Worm (Caenorhabditis elegans) whole organism, young adult: ENCODE results near the gene clec-196.

Experiments
- B0019.2 ChIP-seq: fragments of 200-800 bp; sonication (Bioruptor generic); conservative IDR thresholded peaks from 2 replicates; pipeline ENCODE4 v1.3.6; 2022; ENCODE audit warnings: missing genetic modification reagents, missing genetic modification characterization, missing compliant biosample characterization
- B0035.1 ChIP-seq: sonication (generic microtip); optimal IDR thresholded peaks from 2 replicates; lab custom pipeline; 2016; ENCODE audit warnings: missing genetic modification characterization, mild to moderate bottlenecking, missing compliant biosample characterization, missing genotype, missing genetic modification reagents
- F22D6.2 ChIP-seq: sonication (generic microtip); optimal IDR thresholded peaks from 2 replicates; lab custom pipeline; 2016; ENCODE audit warnings: mild to moderate bottlenecking, missing genetic modification characterization, missing compliant biosample characterization
- F39B2.1 ChIP-seq: fragments of 200-800 bp; sonication (Bioruptor generic); IDR thresholded peaks from 2 replicates; pipeline ENCODE4 v1.3.6; 2022; ENCODE audit warnings: missing genetic modification reagents, missing genetic modification characterization, missing compliant biosample characterization
- F49E8.2 ChIP-seq: sonication (generic microtip); optimal IDR thresholded peaks from 3 replicates; lab custom pipeline; 2017; ENCODE audit warnings: missing genetic modification characterization, mild to moderate bottlenecking, missing compliant biosample characterization, antibody characterized with exemption, moderate library complexity; ENCODE audit not compliant: insufficient read depth
- F55B11.4 ChIP-seq: sonication (generic microtip); optimal IDR thresholded peaks from 2 replicates; lab custom pipeline; 2016; ENCODE audit warnings: missing compliant biosample characterization, missing genetic modification characterization, borderline replicate concordance; ENCODE audit not compliant: insufficient read depth
- F57A8.1 ChIP-seq: fragments of 200-800 bp; sonication (Bioruptor generic); optimal IDR thresholded peaks from 2 replicates; lab custom pipeline; 2018; ENCODE audit warnings: mild to moderate bottlenecking, missing genetic modification characterization, moderate library complexity, missing compliant biosample characterization
- F57C9.4 ChIP-seq: sonication (generic microtip); optimal IDR thresholded peaks from 2 replicates; lab custom pipeline; 2017; ENCODE audit warnings: mild to moderate bottlenecking, missing genetic modification characterization, missing compliant biosample characterization
- Y53G8AR.9 ChIP-seq: fragments of 200-800 bp; sonication (Bioruptor generic); conservative IDR thresholded peaks from 2 replicates; pipeline ENCODE4 v1.3.6; 2022; ENCODE audit warnings: missing genetic modification reagents, missing genetic modification characterization, missing compliant biosample characterization
- Y56A3A.18 ChIP-seq: fragments of 200-800 bp; sonication (Bioruptor generic); IDR thresholded peaks from 2 replicates; pipeline ENCODE4 v1.3.6; 2022; ENCODE audit warnings: missing genetic modification reagents, missing genetic modification characterization, missing compliant biosample characterization
- Y67H2A.10 ChIP-seq: fragments of 200-800 bp; sonication (Bioruptor generic); conservative IDR thresholded peaks from 2 replicates; pipeline ENCODE4 v1.3.6; 2022; ENCODE audit warnings: missing genetic modification reagents, missing genetic modification characterization, missing compliant biosample characterization
- ZK185.1 ChIP-seq: sonication (generic microtip); optimal IDR thresholded peaks from 2 replicates; lab custom pipeline; 2016; ENCODE audit warnings: mild to moderate bottlenecking, missing genetic modification characterization, missing compliant biosample characterization; ENCODE audit not compliant: poor library complexity, severe bottlenecking
- ama-1 ChIP-seq, 3 experiments: fragments of 150-350 bp in 1 of 3; sonication (generic microtip) in 2 of 3; optimal IDR thresholded peaks; 2 replicates each; lab custom pipeline; 2014 to 2018; ENCODE audit warnings: missing biosample characterization in 2 of 3, missing genetic modification characterization in 2 of 3, missing genetic modification reagents in 2 of 3
- attf-6 ChIP-seq: fragments of 200-800 bp; sonication (Bioruptor generic); IDR thresholded peaks from 2 replicates; pipeline ENCODE4 v1.3.6; 2022; ENCODE audit warnings: missing genetic modification reagents, missing genetic modification characterization, missing compliant biosample characterization
- cebp-1 ChIP-seq, 2 experiments: fragments of 200-800 bp in 1 of 2; sonication (Bioruptor generic) in 1 of 2; sonication (generic microtip) in 1 of 2; IDR thresholded peaks in 1 of 2; optimal IDR thresholded peaks in 1 of 2; 2 replicates each; pipeline versions ENCODE4 v1.3.6 to Lab custom; 2017 to 2022; ENCODE audit warnings: missing compliant biosample characterization in 2 of 2, missing genetic modification characterization in 2 of 2, mild to moderate bottlenecking in 1 of 2, missing genetic modification reagents in 1 of 2, moderate library complexity in 1 of 2
- ceh-27 ChIP-seq: fragments of 200-800 bp; sonication (Bioruptor generic); optimal IDR thresholded peaks from 2 replicates; lab custom pipeline; 2018; ENCODE audit warnings: mild to moderate bottlenecking, missing genetic modification characterization, moderate library complexity, missing compliant biosample characterization
- ceh-40 ChIP-seq: fragments of 200-800 bp; sonication (Bioruptor generic); IDR thresholded peaks from 2 replicates; pipeline ENCODE4 v1.3.6; 2022; ENCODE audit warnings: missing genetic modification characterization, missing compliant biosample characterization
- die-1 ChIP-seq: sonication (generic microtip); optimal IDR thresholded peaks from 2 replicates; lab custom pipeline; 2016; ENCODE audit warnings: missing genotype, mild to moderate bottlenecking, missing genetic modification characterization, missing compliant biosample characterization
- gei-17 ChIP-seq: fragments of 200-800 bp; sonication (Bioruptor generic); optimal IDR thresholded peaks from 2 replicates; lab custom pipeline; 2018; ENCODE audit warnings: mild to moderate bottlenecking, missing genetic modification characterization, missing compliant biosample characterization
- hmg-1.2 ChIP-seq: fragments of 200-800 bp; sonication (Bioruptor generic); IDR thresholded peaks from 2 replicates; pipeline ENCODE4 v1.3.6; 2022; ENCODE audit warnings: missing genetic modification reagents, missing genetic modification characterization, missing compliant biosample characterization
- hrde-1 ChIP-seq: sonication (generic microtip); optimal IDR thresholded peaks from 2 replicates; lab custom pipeline; 2016; ENCODE audit warnings: missing genetic modification characterization, mild to moderate bottlenecking, missing compliant biosample characterization, moderate library complexity, missing genotype, missing genetic modification reagents, borderline replicate concordance
- lin-26 ChIP-seq: fragments of 200-800 bp; sonication (Bioruptor generic); IDR thresholded peaks from 2 replicates; pipeline ENCODE4 v1.3.6; 2022; ENCODE audit warnings: missing genetic modification reagents, missing genetic modification characterization, missing compliant biosample characterization
- lin-35 ChIP-seq, 3 experiments: fragments of 150-350 bp in 2 of 3; sonication (generic microtip) in 1 of 3; optimal IDR thresholded peaks; 2 replicates each; lab custom pipeline; 2014 to 2018; ENCODE audit warnings: missing biosample characterization in 3 of 3, missing genetic modification characterization in 3 of 3, missing genetic modification reagents in 3 of 3
- lin-40 ChIP-seq: sonication (generic microtip); optimal IDR thresholded peaks from 2 replicates; lab custom pipeline; 2016; ENCODE audit warnings: missing genetic modification characterization, mild to moderate bottlenecking, missing compliant biosample characterization, missing genotype, missing genetic modification reagents
- lin-54 ChIP-seq: fragments of 200-800 bp; sonication (Bioruptor generic); optimal IDR thresholded peaks from 2 replicates; lab custom pipeline; 2018; ENCODE audit warnings: mild to moderate bottlenecking, missing genetic modification characterization, missing compliant biosample characterization
- madf-3 ChIP-seq: fragments of 200-800 bp; sonication (Bioruptor generic); IDR thresholded peaks from 2 replicates; pipeline ENCODE4 v1.3.6; 2022; ENCODE audit warnings: missing genetic modification reagents, missing genetic modification characterization, missing compliant biosample characterization
- mcd-1 ChIP-seq: fragments of 200-800 bp; sonication (Bioruptor generic); IDR thresholded peaks from 2 replicates; pipeline ENCODE4 v1.3.6; 2022; ENCODE audit warnings: missing genetic modification reagents, missing genetic modification characterization, missing compliant biosample characterization
- nfyb-1 ChIP-seq: fragments of 200-800 bp; sonication (Bioruptor generic); IDR thresholded peaks from 2 replicates; pipeline ENCODE4 v1.3.6; 2022; ENCODE audit warnings: missing genetic modification reagents, missing genetic modification characterization, missing compliant biosample characterization
- nhr-120 ChIP-seq: fragments of 200-800 bp; sonication (Bioruptor generic); IDR thresholded peaks from 2 replicates; pipeline ENCODE4 v1.3.6; 2022; ENCODE audit warnings: missing genetic modification characterization, missing compliant biosample characterization
- nhr-179 ChIP-seq: sonication (generic microtip); optimal IDR thresholded peaks from 2 replicates; lab custom pipeline; 2016; ENCODE audit warnings: mild to moderate bottlenecking, missing genetic modification characterization, missing compliant biosample characterization
- nhr-80 ChIP-seq: sonication (generic microtip); optimal IDR thresholded peaks from 2 replicates; lab custom pipeline; 2016; ENCODE audit warnings: missing genetic modification characterization, missing compliant biosample characterization
- pha-4 ChIP-seq: fragments of 150-350 bp; sonication (generic microtip); optimal IDR thresholded peaks from 2 replicates; lab custom pipeline; 2014; ENCODE audit warnings: missing biosample characterization, missing genetic modification reagents, missing genetic modification characterization
- rcor-1 ChIP-seq: fragments of 200-800 bp; sonication (Bioruptor generic); IDR thresholded peaks from 2 replicates; pipeline ENCODE4 v1.3.6; 2022; ENCODE audit warnings: missing genetic modification reagents, missing genetic modification characterization, missing compliant biosample characterization
- sdz-38 ChIP-seq: sonication (generic microtip); optimal IDR thresholded peaks from 2 replicates; lab custom pipeline; 2016; ENCODE audit warnings: missing genotype, missing genetic modification characterization, missing compliant biosample characterization
- snpc-4 ChIP-seq, 5 experiments: fragments of 150-350 bp in 1 of 5; sonication (generic microtip) in 4 of 5; optimal IDR thresholded peaks; 2 replicates each; lab custom pipeline; 2014 to 2018; ENCODE audit warnings: missing genetic modification characterization in 5 of 5, missing biosample characterization in 3 of 5, antibody characterized with exemption in 2 of 5, mild to moderate bottlenecking in 2 of 5, missing compliant biosample characterization in 2 of 5, missing genotype in 2 of 5, moderate library complexity in 2 of 5, missing genetic modification reagents in 1 of 5
- tbp1 ChIP-seq: fragments of 200-800 bp; sonication (Bioruptor generic); optimal IDR thresholded peaks from 2 replicates; lab custom pipeline; 2018; ENCODE audit warnings: mild to moderate bottlenecking, missing genetic modification characterization, missing compliant biosample characterization
- tlf-1 ChIP-seq: fragments of 200-800 bp; sonication (Bioruptor generic); optimal IDR thresholded peaks from 2 replicates; lab custom pipeline; 2018; ENCODE audit warnings: mild to moderate bottlenecking, missing genetic modification characterization, missing compliant biosample characterization
- unc-130 ChIP-seq: sonication (generic microtip); optimal IDR thresholded peaks from 2 replicates; lab custom pipeline; 2016; ENCODE audit warnings: missing genetic modification reagents, missing genetic modification characterization, missing compliant biosample characterization
- zfh-2 ChIP-seq: fragments of 200-800 bp; sonication (Bioruptor generic); conservative IDR thresholded peaks from 2 replicates; pipeline ENCODE4 v1.3.6; 2022; ENCODE audit warnings: missing genetic modification reagents, missing genetic modification characterization, missing compliant biosample characterization
- zim-3 ChIP-seq: sonication (generic microtip); optimal IDR thresholded peaks from 2 replicates; lab custom pipeline; 2017; ENCODE audit warnings: mild to moderate bottlenecking, missing genetic modification characterization, moderate library complexity, missing compliant biosample characterization
- ztf-22 ChIP-seq: fragments of 200-800 bp; sonication (Bioruptor generic); optimal IDR thresholded peaks from 2 replicates; lab custom pipeline; 2018; ENCODE audit warnings: mild to moderate bottlenecking, missing genetic modification characterization, moderate library complexity, missing compliant biosample characterization
- ztf-26 ChIP-seq: sonication (generic microtip); optimal IDR thresholded peaks from 2 replicates; lab custom pipeline; 2017; ENCODE audit warnings: missing genetic modification characterization, missing compliant biosample characterization

clec-196 gene

ce11 chrIV:17267304-17267891 lies 9.4 kb upstream of the clec-196 start:
- TF ChIP-seq lin-54 (GFP tag; lab: Kevin White, UChicago) (no peak), zfh-2 (no peak), ceh-27 (GFP tag; lab: Kevin White, UChicago) (no peak), pha-4 (no peak), zim-3 (tag; lab: Kevin White, UChicago) (no peak), unc-130 (GFP tag; lab: Kevin White, UChicago) (no peak), F49E8.2 (tag; lab: Kevin White, UChicago) (no peak), ama-1 (optimal IDR thresholded peaks at IDR 0.05; lab: Kevin White, UChicago) (no peak), ama-1 (GFP tag; optimal IDR thresholded peaks at IDR 0.05; lab: Kevin White, UChicago) (no peak), sdz-38 (tag; lab: Kevin White, UChicago) (no peak), ztf-26 (tag; lab: Kevin White, UChicago) (no peak), F22D6.2 (tag; lab: Kevin White, UChicago) (no peak), attf-6 (GFP tag; lab: Robert Waterston, UW) (no peak), Y53G8AR.9 (GFP tag; lab: Robert Waterston, UW) (no peak), B0035.1 (tag; lab: Kevin White, UChicago) (no peak)

- TF ChIP-seq ztf-26 (tag; lab: Kevin White, UChicago) (no peak), mcd-1 (GFP tag; lab: Robert Waterston, UW) (no peak)
Observed at ce11 chrIV:17268069-17268468, 8.7 kb upstream of the clec-196 start.

- TF ChIP-seq hmg-1.2 (GFP tag; lab: Robert Waterston, UW): peak; percentile 68; the same call in 1 of the 2 replicates
- TF ChIP-seq ztf-22 (GFP tag; lab: Kevin White, UChicago): no peak
- TF ChIP-seq lin-26 (GFP tag; lab: Robert Waterston, UW): no peak
- TF ChIP-seq nhr-80 (tag; lab: Kevin White, UChicago): peak; percentile 30
- no peak for TF ChIP-seq hrde-1 (tag; lab: Kevin White, UChicago)
- TF ChIP-seq ama-1 (optimal IDR thresholded peaks at IDR 0.05; lab: Kevin White, UChicago): peak; percentile 33
- no peak for TF ChIP-seq ama-1 (GFP tag; optimal IDR thresholded peaks at IDR 0.05; lab: Kevin White, UChicago)
- peak; percentile 46; the same call in 1 of the 2 replicates for TF ChIP-seq cebp-1 (GFP tag; IDR thresholded peaks at IDR 0.05; lab: Robert Waterston, UW)
- peak; percentile 86 for TF ChIP-seq cebp-1 (tag; optimal IDR thresholded peaks at IDR 0.05; lab: Kevin White, UChicago)
- TF ChIP-seq tbp1: no peak
- no peak for TF ChIP-seq F39B2.1 (GFP tag; lab: Robert Waterston, UW)
- TF ChIP-seq F57C9.4 (tag; lab: Kevin White, UChicago): no peak
- TF ChIP-seq lin-35 (GFP tag; optimal IDR thresholded peaks at IDR 0.05; lab: Kevin White, UChicago): peak in 1 of 3 experiments; percentile 9
- TF ChIP-seq rcor-1: peak; percentile 30; the same call in 1 of the 2 replicates
- no peak for TF ChIP-seq Y56A3A.18 (GFP tag; lab: Robert Waterston, UW)
- TF ChIP-seq nfyb-1 (GFP tag; lab: Robert Waterston, UW): peak; percentile 51; the same call in 1 of the 2 replicates
- no peak for TF ChIP-seq F57A8.1 (GFP tag; lab: Kevin White, UChicago)
- no peak for TF ChIP-seq Y67H2A.10
- TF ChIP-seq F55B11.4 (tag; lab: Kevin White, UChicago): no peak
- no peak for TF ChIP-seq nhr-179 (tag; lab: Kevin White, UChicago)
- TF ChIP-seq snpc-4 (GFP tag; optimal IDR thresholded peaks at IDR 0.05; lab: Kevin White, UChicago): no peak
- peak in 1 of 4 experiments; percentile 37 for TF ChIP-seq snpc-4 (tag; optimal IDR thresholded peaks at IDR 0.05; lab: Kevin White, UChicago)
- no peak for TF ChIP-seq gei-17 (GFP tag; lab: Kevin White, UChicago)
- TF ChIP-seq B0019.2: no peak
- no peak for TF ChIP-seq tlf-1
- TF ChIP-seq die-1 (tag; lab: Kevin White, UChicago): no peak
- peak; percentile 33; the same call in 1 of the 2 replicates for TF ChIP-seq mcd-1 (GFP tag; lab: Robert Waterston, UW)
- peak; percentile 2 for TF ChIP-seq ZK185.1 (tag; lab: Kevin White, UChicago)
- TF ChIP-seq lin-40 (tag; lab: Kevin White, UChicago): no peak
- no peak for TF ChIP-seq ceh-40 (GFP tag; lab: Robert Waterston, UW)
- no peak for TF ChIP-seq madf-3
- no peak for TF ChIP-seq nhr-120 (GFP tag; lab: Robert Waterston, UW)
Observed at ce11 chrIV:17268628-17269027, 8.1 kb upstream of the clec-196 start.
